Fruit fly (Drosophila melanogaster) S2 (cell line): ENCODE data around the gene CG8750.
A peak's percentile ranks its signal among the peaks of the same experiment; 100 is the strongest.

ENCODE experiments used
- CG8478 ChIP-seq: fragments of >200 bp; optimal IDR thresholded peaks from 2 replicates; lab custom pipeline; 2018
- CTCF ChIP-seq, 2 experiments: fragments of >200 bp; optimal IDR thresholded peaks; 2 replicates each; lab custom pipeline; 2018

CG8750 gene

DNA sequence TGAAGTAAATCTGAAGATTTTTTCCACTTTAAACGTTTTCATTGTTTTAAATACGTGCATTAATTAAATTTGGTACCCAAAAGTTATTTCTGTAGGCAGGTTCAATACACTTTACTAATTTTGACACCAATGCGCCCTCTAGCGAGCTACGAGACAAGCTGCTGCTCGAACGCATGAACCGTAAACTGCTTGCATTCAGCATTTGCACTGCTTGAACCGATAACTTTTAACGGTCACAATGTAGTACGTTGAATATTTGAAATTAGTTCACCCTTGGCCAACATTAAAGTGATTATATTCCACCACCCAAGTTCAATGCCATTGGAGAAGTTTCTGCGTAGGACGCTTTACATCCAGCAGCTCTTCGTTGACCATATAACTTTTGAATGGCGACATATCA lies 2.5 kb upstream of the CG8750 start:
- TF ChIP-seq CG8478 (lab: Kevin White, UChicago) (no peak), CTCF (optimal IDR thresholded peaks at IDR 0.05; lab: Kevin White, UChicago) (peak; percentile 98 to 99)

DNA sequence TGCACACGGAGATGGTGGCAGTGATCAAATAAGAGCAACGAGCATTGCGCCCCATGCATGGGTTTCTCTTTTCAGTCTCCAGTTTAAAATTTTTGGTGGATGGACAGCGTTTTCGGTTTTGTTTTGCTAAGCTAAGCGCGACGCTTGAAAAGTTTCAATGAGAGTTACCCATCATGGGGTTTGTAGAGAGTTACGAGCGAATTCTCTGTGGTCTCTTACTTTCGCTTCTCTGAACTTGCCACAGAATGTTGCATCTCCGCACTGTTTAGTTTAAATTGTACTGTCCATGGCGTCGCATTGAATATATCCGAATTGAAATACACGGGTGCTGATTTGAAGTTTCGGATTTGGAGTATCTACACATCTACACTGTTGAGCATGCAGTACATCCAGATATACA lies 539 bp upstream of the CG8750 start, which contains the start of gene Tsp68C:
TSS of gene Tsp68C (plus strand) at position 301 of the 400 bp plus-strand sequence.
- TF ChIP-seq CTCF (optimal IDR thresholded peaks at IDR 0.05; lab: Kevin White, UChicago): no peak
- no peak for TF ChIP-seq CG8478 (lab: Kevin White, UChicago)

DNA sequence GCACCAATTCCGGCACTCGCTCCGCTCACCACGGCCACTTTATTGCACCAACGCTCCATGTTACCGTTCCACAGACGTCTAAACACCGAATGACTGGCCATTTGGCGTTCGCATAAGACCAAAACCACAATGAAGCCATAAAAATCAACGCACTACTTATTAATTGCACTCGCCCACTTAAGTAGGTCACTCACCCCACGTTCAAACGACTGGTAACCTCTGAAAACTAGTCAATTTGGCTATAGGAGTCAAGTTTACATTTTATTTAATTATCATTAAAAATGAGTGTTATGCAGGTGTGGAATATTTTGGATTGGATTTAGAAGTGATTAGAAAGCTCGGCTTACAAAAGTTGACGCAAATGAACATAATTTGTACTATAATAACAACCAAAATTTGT lies 677 bp downstream of the CG8750 start, which contains the start of gene CG8757:
TSS of gene CG8757 (minus strand) at position 101 of the 400 bp plus-strand sequence.
- no peak for TF ChIP-seq CG8478 (lab: Kevin White, UChicago)
- TF ChIP-seq CTCF (optimal IDR thresholded peaks at IDR 0.05; lab: Kevin White, UChicago): no peak

DNA sequence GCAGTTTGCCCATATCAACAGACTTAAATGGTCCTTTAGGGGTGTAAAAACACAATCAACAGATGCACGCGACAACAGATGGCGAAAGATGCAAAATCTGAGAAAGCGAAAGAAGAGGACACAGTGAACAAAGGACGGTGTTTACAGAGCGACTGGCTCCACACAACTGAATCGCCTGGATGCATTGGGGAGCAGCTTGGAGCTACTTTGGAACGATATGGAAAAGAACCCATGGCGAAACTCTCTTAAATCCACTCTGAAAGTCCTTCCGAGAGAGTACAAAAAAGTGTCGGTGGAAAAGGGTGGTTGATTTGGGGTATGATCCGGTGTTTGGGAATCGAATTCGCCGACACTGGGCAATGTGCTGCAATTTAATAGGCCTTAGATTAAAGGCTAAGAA lies 2.1 kb downstream of the CG8750 start:
- TF ChIP-seq CTCF (optimal IDR thresholded peaks at IDR 0.05; lab: Kevin White, UChicago) (no peak), CG8478 (lab: Kevin White, UChicago) (no peak)

DNA sequence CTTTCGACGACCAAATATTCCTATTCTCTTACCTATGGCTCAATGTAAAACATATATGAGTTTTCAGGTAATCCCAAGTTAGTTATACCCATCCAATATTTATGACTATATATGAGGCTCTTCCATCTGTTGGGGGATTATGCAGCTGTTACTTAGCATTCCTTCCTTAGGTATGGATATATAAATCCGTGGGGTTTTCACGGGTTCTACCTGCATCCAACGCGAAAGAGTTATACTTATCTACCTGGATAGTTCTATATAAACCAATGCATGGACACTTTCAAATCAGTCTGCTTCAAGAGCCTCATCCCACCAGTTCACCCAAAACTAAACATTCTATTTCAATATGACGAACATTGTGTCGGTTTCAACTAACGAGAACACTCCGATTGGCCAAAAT lies 5.4 kb downstream of the CG8750 start, which contains the start of gene CG43184:
TSS of gene CG43184 (plus strand) at position 301 of the 400 bp plus-strand sequence.
- TF ChIP-seq CTCF (optimal IDR thresholded peaks at IDR 0.05; lab: Kevin White, UChicago): no peak
- TF ChIP-seq CG8478 (lab: Kevin White, UChicago): no peak

DNA sequence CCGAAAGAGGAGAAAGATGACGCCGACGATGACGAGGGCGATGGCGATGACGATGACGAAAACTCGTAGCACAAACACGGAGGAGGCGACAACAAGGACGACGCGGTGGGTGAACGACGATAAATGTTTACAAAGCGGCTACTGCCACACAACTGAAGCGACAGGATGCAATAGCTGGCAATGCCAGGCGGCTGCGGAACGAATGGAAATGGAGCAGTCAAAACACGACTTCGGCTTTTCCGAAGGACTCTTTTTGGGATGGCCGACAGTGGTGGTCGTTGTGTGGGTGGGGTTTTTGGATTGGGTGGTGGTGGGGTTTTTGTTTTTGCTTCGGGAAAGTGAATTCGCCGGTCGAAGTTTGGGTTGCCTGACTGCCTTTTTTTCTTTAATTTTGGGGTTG lies 39.6 kb downstream of the CG8750 start, which contains the start of gene bru3:
TSS of gene bru3 (minus strand) at position 143 of the 400 bp plus-strand sequence.
- TF ChIP-seq CG8478 (lab: Kevin White, UChicago) (no peak), CTCF (optimal IDR thresholded peaks at IDR 0.05; lab: Kevin White, UChicago) (no peak)
